Worm (Caenorhabditis elegans): Measurements from ENCODE around the gene srw-134.

The srw-134 gene

ce11 chrV:4129604-4130003 lies 17.2 kb upstream of the srw-134 start, which contains the start of gene phat-4:
TSS of gene phat-4 (plus strand) at chrV:4129904.
- TF ChIP-seq tab-1 (GFP tag; IDR thresholded peaks at IDR 0.05) (no peak), ztf-29 (GFP tag; IDR thresholded peaks at IDR 0.05) (no peak), klf-2 (GFP tag; conservative IDR thresholded peaks at IDR 0.05) (no peak), med-1 (GFP tag; optimal IDR thresholded peaks at IDR 0.05; ENCODE audit: insufficient read depth) (no peak), T22C8.4 (GFP tag; IDR thresholded peaks at IDR 0.05) (no peak), ztf-23 (GFP tag; IDR thresholded peaks at IDR 0.05) (no peak), ref-1 (GFP tag; conservative IDR thresholded peaks at IDR 0.05) (no peak), flt-1 (GFP tag; IDR thresholded peaks at IDR 0.05) (no peak), cog-1 (tag; optimal IDR thresholded peaks at IDR 0.05) (no peak)

DNA sequence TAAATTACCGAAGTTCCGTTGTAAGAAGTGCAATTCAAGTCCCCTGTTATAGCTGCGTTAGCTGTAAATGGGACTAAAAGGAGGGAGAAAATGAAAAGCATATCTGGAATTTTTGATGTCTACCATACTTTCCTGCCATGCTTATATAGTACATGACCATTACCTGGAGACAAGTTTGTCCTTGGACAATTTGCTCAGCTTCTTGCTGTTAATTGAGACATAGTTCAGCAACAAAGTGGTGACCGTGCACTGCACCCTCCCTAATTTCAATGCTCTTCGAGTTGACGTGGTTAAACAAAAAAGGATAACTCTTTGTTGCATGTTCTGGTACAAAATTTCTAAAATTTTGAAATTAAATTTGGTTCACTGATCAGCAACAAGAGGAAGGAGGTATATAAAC lies 15.0 kb upstream of the srw-134 start, which contains the start of gene T05B4.13:
Gene T05B4.13, minus strand, starts transcription at position 101 of the 400 bp plus-strand sequence.
- TF ChIP-seq ztf-29 (GFP tag; IDR thresholded peaks at IDR 0.05), result no peak
- no peak for TF ChIP-seq flt-1 (GFP tag; IDR thresholded peaks at IDR 0.05)
- no peak for TF ChIP-seq cog-1 (tag; optimal IDR thresholded peaks at IDR 0.05)
- TF ChIP-seq ztf-23 (GFP tag; IDR thresholded peaks at IDR 0.05), result no peak
- TF ChIP-seq tab-1 (GFP tag; IDR thresholded peaks at IDR 0.05), result no peak
- no peak for TF ChIP-seq T22C8.4 (GFP tag; IDR thresholded peaks at IDR 0.05)
- TF ChIP-seq klf-2 (GFP tag; conservative IDR thresholded peaks at IDR 0.05), result no peak
- TF ChIP-seq med-1 (GFP tag; optimal IDR thresholded peaks at IDR 0.05; ENCODE audit: insufficient read depth), result no peak
- TF ChIP-seq ref-1 (GFP tag; conservative IDR thresholded peaks at IDR 0.05), result no peak

DNA sequence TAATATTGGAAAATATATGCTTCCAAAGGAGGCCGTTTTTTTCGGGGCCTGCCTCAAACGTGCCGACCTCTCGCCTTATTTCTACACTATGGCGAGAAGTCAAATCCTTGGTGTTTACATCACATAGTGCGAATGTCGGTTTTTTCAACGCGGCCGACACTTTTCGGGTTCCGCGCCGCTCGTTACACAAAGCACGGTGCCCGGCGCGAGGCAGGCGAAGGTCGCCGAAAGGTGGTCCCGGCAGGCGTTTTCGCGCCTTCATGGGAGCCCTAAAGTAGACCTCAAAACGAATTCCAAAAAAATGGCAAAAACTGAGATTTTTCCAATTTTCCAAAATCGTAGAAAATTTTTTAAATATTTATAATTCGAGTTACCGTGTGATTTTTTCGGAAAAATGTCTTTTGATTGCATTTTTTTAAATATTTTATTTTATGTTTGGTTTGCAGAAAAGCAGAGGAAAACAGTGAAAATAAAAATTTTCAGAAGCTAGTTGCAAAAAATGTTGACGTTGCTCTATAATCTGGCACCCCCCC lies 13.2 kb upstream of the srw-134 start, which contains the start of gene T05B4.12:
Gene T05B4.12, minus strand, starts transcription at position 483 of the 533 bp plus-strand sequence.
- no peak for TF ChIP-seq tab-1 (GFP tag; IDR thresholded peaks at IDR 0.05)
- TF ChIP-seq ztf-29 (GFP tag; IDR thresholded peaks at IDR 0.05), result no peak
- no peak for TF ChIP-seq ztf-23 (GFP tag; IDR thresholded peaks at IDR 0.05)
- no peak for TF ChIP-seq klf-2 (GFP tag; conservative IDR thresholded peaks at IDR 0.05)
- TF ChIP-seq flt-1 (GFP tag; IDR thresholded peaks at IDR 0.05), result no peak
- TF ChIP-seq cog-1 (tag; optimal IDR thresholded peaks at IDR 0.05), result no peak
- TF ChIP-seq med-1 (GFP tag; optimal IDR thresholded peaks at IDR 0.05; ENCODE audit: insufficient read depth), result no peak
- TF ChIP-seq T22C8.4 (GFP tag; IDR thresholded peaks at IDR 0.05), result no peak
- TF ChIP-seq ref-1 (GFP tag; conservative IDR thresholded peaks at IDR 0.05), result no peak

- TF ChIP-seq ztf-23 (GFP tag; IDR thresholded peaks at IDR 0.05), result no peak
- no peak for TF ChIP-seq flt-1 (GFP tag; IDR thresholded peaks at IDR 0.05)
- no peak for TF ChIP-seq med-1 (GFP tag; optimal IDR thresholded peaks at IDR 0.05; ENCODE audit: insufficient read depth)
- TF ChIP-seq tab-1 (GFP tag; IDR thresholded peaks at IDR 0.05), result no peak
- no peak for TF ChIP-seq ref-1 (GFP tag; conservative IDR thresholded peaks at IDR 0.05)
- TF ChIP-seq ztf-29 (GFP tag; IDR thresholded peaks at IDR 0.05), result no peak
- no peak for TF ChIP-seq cog-1 (tag; optimal IDR thresholded peaks at IDR 0.05)
- TF ChIP-seq klf-2 (GFP tag; conservative IDR thresholded peaks at IDR 0.05), result no peak
- TF ChIP-seq T22C8.4 (GFP tag; IDR thresholded peaks at IDR 0.05), result no peak
Observed at ce11 chrV:4122415-4122814, 10.0 kb upstream of the srw-134 start, which contains the start of gene phat-5. TSS of gene phat-5 (minus strand) at chrV:4122515.

- TF ChIP-seq klf-2 (GFP tag; conservative IDR thresholded peaks at IDR 0.05) (no peak), med-1 (GFP tag; optimal IDR thresholded peaks at IDR 0.05; ENCODE audit: insufficient read depth) (no peak), ztf-23 (GFP tag; IDR thresholded peaks at IDR 0.05) (no peak), ref-1 (GFP tag; conservative IDR thresholded peaks at IDR 0.05) (no peak), flt-1 (GFP tag; IDR thresholded peaks at IDR 0.05) (no peak)
Observed at ce11 chrV:4120629-4121028, 8.2 kb upstream of the srw-134 start, which contains the start of gene T05B4.10. TSS of gene T05B4.10 (minus strand) at chrV:4120729.

- TF ChIP-seq klf-2 (GFP tag; conservative IDR thresholded peaks at IDR 0.05) (no peak), T22C8.4 (GFP tag; IDR thresholded peaks at IDR 0.05) (no peak), tab-1 (GFP tag; IDR thresholded peaks at IDR 0.05) (no peak), ztf-23 (GFP tag; IDR thresholded peaks at IDR 0.05) (no peak), flt-1 (GFP tag; IDR thresholded peaks at IDR 0.05) (no peak), cog-1 (tag; optimal IDR thresholded peaks at IDR 0.05) (no peak), med-1 (GFP tag; optimal IDR thresholded peaks at IDR 0.05; ENCODE audit: insufficient read depth) (no peak), ref-1 (GFP tag; conservative IDR thresholded peaks at IDR 0.05) (no peak), ztf-29 (GFP tag; IDR thresholded peaks at IDR 0.05) (no peak)
Observed at ce11 chrV:4118332-4118731, 5.9 kb upstream of the srw-134 start, which contains the start of gene T05B4.9. TSS of gene T05B4.9 (minus strand) at chrV:4118432.

- TF ChIP-seq tab-1 (GFP tag; IDR thresholded peaks at IDR 0.05) (no peak), klf-2 (GFP tag; conservative IDR thresholded peaks at IDR 0.05) (no peak), T22C8.4 (GFP tag; IDR thresholded peaks at IDR 0.05) (no peak)
Observed at ce11 chrV:4116071-4116470, 3.7 kb upstream of the srw-134 start, which contains the start of gene T05B4.8. TSS of gene T05B4.8 (minus strand) at chrV:4116171.

DNA sequence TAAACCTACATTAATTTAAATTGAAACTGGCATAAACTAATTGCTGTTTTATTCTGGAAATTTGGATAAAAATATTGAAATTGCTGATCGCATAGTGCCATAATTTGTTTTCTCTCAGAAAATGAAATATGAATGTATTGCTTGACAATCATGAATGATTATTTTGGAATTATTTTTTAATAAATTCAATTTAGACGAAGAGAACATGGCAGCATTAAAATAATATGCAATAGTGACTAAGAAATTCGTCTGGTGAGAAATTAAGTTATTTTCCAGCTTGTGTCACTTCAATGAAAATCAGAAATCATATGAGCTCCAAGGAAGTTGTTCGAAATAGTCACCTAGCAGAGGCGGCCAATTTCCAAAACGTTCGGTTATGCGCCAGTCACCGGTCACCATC lies 2.2 kb upstream of the srw-134 start, which contains the start of gene srw-133:
Gene srw-133, minus strand, starts transcription at position 101 of the 400 bp plus-strand sequence.
- TF ChIP-seq ztf-23 (GFP tag; IDR thresholded peaks at IDR 0.05), result no peak
- no peak for TF ChIP-seq ref-1 (GFP tag; conservative IDR thresholded peaks at IDR 0.05)
- no peak for TF ChIP-seq T22C8.4 (GFP tag; IDR thresholded peaks at IDR 0.05)
- no peak for TF ChIP-seq cog-1 (tag; optimal IDR thresholded peaks at IDR 0.05)
- TF ChIP-seq ztf-29 (GFP tag; IDR thresholded peaks at IDR 0.05), result no peak
- no peak for TF ChIP-seq flt-1 (GFP tag; IDR thresholded peaks at IDR 0.05)
- TF ChIP-seq med-1 (GFP tag; optimal IDR thresholded peaks at IDR 0.05; ENCODE audit: insufficient read depth), result no peak
- TF ChIP-seq tab-1 (GFP tag; IDR thresholded peaks at IDR 0.05), result no peak
- TF ChIP-seq klf-2 (GFP tag; conservative IDR thresholded peaks at IDR 0.05), result no peak

DNA sequence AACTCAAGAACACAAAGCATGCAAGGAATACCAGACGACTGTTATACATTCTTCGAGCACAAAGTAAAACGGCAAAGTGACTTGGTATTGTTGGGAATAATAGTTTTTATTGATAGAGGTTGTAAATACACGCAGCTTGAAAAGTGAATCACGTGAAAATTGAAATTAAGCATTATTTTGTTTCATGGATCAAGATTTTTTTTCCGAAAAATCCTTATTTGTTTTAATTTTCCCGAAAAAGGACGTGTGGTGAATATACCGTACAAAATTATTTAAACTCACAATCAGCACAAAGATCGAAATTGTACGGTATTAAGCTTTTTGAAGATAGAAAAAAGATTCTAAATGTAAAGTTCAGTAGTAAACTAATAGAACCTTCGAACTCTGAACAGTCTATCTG lies 2.5 kb downstream of the srw-134 start, which contains the start of gene clc-18:
Gene clc-18, minus strand, starts transcription at position 101 of the 400 bp plus-strand sequence.
- TF ChIP-seq klf-2 (GFP tag; conservative IDR thresholded peaks at IDR 0.05) (no peak), tab-1 (GFP tag; IDR thresholded peaks at IDR 0.05) (no peak), ztf-29 (GFP tag; IDR thresholded peaks at IDR 0.05) (no peak), ref-1 (GFP tag; conservative IDR thresholded peaks at IDR 0.05) (no peak), ztf-23 (GFP tag; IDR thresholded peaks at IDR 0.05) (no peak), flt-1 (GFP tag; IDR thresholded peaks at IDR 0.05) (no peak), med-1 (GFP tag; optimal IDR thresholded peaks at IDR 0.05; ENCODE audit: insufficient read depth) (no peak), cog-1 (tag; optimal IDR thresholded peaks at IDR 0.05) (no peak), T22C8.4 (GFP tag; IDR thresholded peaks at IDR 0.05) (no peak)
